Worm (Caenorhabditis elegans): Measurements from ENCODE around the gene F31F4.1.

The F31F4.1 gene

ce11 chrV:699489-700129 is 15.7 kb downstream of the F31F4.1 start, which contains the start of the genes ugt-29 and srx-5:
ugt-29 (minus strand) TSS chrV:699589.
srx-5 (plus strand) TSS chrV:700079.
- no peak for TF ChIP-seq pag-3 (tag; optimal IDR thresholded peaks at IDR 0.05; ENCODE audit: borderline replicate concordance, insufficient read depth)
- TF ChIP-seq nhr-85 (tag), result no peak
- TF ChIP-seq xbp-1 (tag; optimal IDR thresholded peaks at IDR 0.05), result no peak
- no peak for TF ChIP-seq zip-4 (GFP tag; optimal IDR thresholded peaks at IDR 0.05)
- TF ChIP-seq lsy-2 (tag; optimal IDR thresholded peaks at IDR 0.05), result no peak
- no peak for TF ChIP-seq nhr-12 (tag; optimal IDR thresholded peaks at IDR 0.05)
- TF ChIP-seq vab-15 (tag; optimal IDR thresholded peaks at IDR 0.05), result no peak
- TF ChIP-seq C34B4.2 (tag; optimal IDR thresholded peaks at IDR 0.05), result no peak
- TF ChIP-seq C04F5.9 (tag; optimal IDR thresholded peaks at IDR 0.05), result no peak
- no peak for TF ChIP-seq snu-23 (GFP tag; optimal IDR thresholded peaks at IDR 0.05)
- TF ChIP-seq ceh-8 (GFP tag; optimal IDR thresholded peaks at IDR 0.05), result no peak
- no peak for TF ChIP-seq nhr-71 (tag; optimal IDR thresholded peaks at IDR 0.05)
- TF ChIP-seq hlh-4 (tag; optimal IDR thresholded peaks at IDR 0.05), result no peak
- no peak for TF ChIP-seq unc-86 (tag; optimal IDR thresholded peaks at IDR 0.05)
- TF ChIP-seq nhr-84 (tag; optimal IDR thresholded peaks at IDR 0.05), result no peak

- TF ChIP-seq blmp-1 (tag; optimal IDR thresholded peaks at IDR 0.05) (no peak), F16B12.6 (tag; optimal IDR thresholded peaks at IDR 0.05) (no peak), nhr-47 (tag; optimal IDR thresholded peaks at IDR 0.05) (no peak), ceh-90 (tag; optimal IDR thresholded peaks at IDR 0.05) (no peak), lin-39 (tag; optimal IDR thresholded peaks at IDR 0.05) (no peak), pag-3 (tag; optimal IDR thresholded peaks at IDR 0.05; ENCODE audit: borderline replicate concordance, insufficient read depth) (no peak), efl-3 (GFP tag; optimal IDR thresholded peaks at IDR 0.05) (no peak)
Observed at ce11 chrV:702260-702659, 18.4 kb downstream of the F31F4.1 start, which contains the start of gene srbc-37. srbc-37 (plus strand) TSS chrV:702560.

ce11 chrV:706918-707317 is 23.1 kb downstream of the F31F4.1 start, which contains the start of gene srbc-38:
srbc-38 (plus strand) TSS chrV:707218.
- TF ChIP-seq ztf-11 (tag; optimal IDR thresholded peaks at IDR 0.05) (no peak), nhr-77 (tag; optimal IDR thresholded peaks at IDR 0.05) (no peak), mab-9 (GFP tag; IDR thresholded peaks at IDR 0.05) (no peak), nhr-20 (tag; optimal IDR thresholded peaks at IDR 0.05) (no peak), pax-3 (tag; optimal IDR thresholded peaks at IDR 0.05) (no peak), swsn-7 (tag; optimal IDR thresholded peaks at IDR 0.05) (no peak), nhr-85 (tag) (no peak), efl-1 (optimal IDR thresholded peaks at IDR 0.05) (no peak), efl-1 (GFP tag; optimal IDR thresholded peaks at IDR 0.05 in 1 of 2) (no peak), mef-2 (tag; optimal IDR thresholded peaks at IDR 0.05) (no peak), nhr-76 (tag; optimal IDR thresholded peaks at IDR 0.05) (no peak), irx-1 (tag; optimal IDR thresholded peaks at IDR 0.05) (no peak)

- TF ChIP-seq unc-130 (tag; optimal IDR thresholded peaks at IDR 0.05) (no peak), lin-35 (GFP tag; optimal IDR thresholded peaks at IDR 0.05) (no peak), nhr-19 (GFP tag; conservative IDR thresholded peaks at IDR 0.05) (no peak), blmp-1 (tag; optimal IDR thresholded peaks at IDR 0.05) (no peak), zip-4 (GFP tag; optimal IDR thresholded peaks at IDR 0.05) (no peak), nhr-90 (tag; optimal IDR thresholded peaks at IDR 0.05; ENCODE audit: poor library complexity) (no peak), nhr-12 (tag; optimal IDR thresholded peaks at IDR 0.05) (no peak), irx-1 (tag; optimal IDR thresholded peaks at IDR 0.05) (no peak)
Observed at ce11 chrV:708808-709207, 24.9 kb downstream of the F31F4.1 start, which contains the start of gene srbc-39. srbc-39 (plus strand) TSS chrV:709108.
